Fruit fly (Drosophila melanogaster): ENCODE data around the gene CG42394.

The CG42394 gene

DNA sequence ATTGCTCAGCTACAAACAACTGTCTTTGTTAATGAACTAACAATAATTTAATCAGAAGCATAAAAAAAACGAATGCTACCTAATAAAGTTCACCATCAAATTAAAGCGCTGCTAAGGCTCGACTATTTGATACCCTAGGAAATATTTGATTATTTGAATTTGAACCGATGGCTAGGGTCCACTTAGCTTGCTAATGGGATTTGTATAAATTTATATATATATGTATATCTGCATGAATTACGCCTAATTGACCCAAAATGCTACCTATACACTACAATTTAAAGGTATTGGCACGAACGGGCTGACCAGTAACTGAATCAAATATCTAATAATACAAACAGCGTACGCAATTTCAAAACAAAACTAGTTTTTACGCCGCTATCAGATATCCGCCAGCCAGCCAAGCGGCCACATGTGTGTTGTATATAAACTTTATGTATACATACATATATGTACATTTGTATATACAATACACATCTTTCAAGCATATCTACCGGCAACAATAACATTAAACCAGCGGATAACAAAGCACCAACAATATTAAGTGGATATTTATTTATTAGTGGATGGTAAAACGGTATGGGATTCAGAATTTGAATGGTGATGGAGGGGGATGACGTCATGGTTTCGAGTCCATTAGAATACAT is 34.5 kb downstream of the CG42394 start (continued):
- TF ChIP-seq CG5245 (GFP tag; optimal IDR thresholded peaks at IDR 0.05) = peak; percentile 42
- no peak for TF ChIP-seq gcm2 (GFP tag; optimal IDR thresholded peaks at IDR 0.05)
- peak; percentile 60 for TF ChIP-seq CG15011 (GFP tag; optimal IDR thresholded peaks at IDR 0.05)
- no peak for TF ChIP-seq zen2 (GFP tag; IDR thresholded peaks at IDR 0.05; ENCODE audit: partially characterized antibody)
- peak; percentile 31 for TF ChIP-seq gcm (GFP tag; optimal IDR thresholded peaks at IDR 0.05)
- no peak for TF ChIP-seq CG11723 (GFP tag; optimal IDR thresholded peaks at IDR 0.05)
- no peak for TF ChIP-seq CG31365 (tag; optimal IDR thresholded peaks at IDR 0.05)
- peak; percentile 67 for TF ChIP-seq Rx (GFP tag; IDR thresholded peaks at IDR 0.05)
- TF ChIP-seq CG17385 (GFP tag; optimal IDR thresholded peaks at IDR 0.05) = peak; percentile 65
- peak; percentile 23 for TF ChIP-seq CG10543 (GFP tag; optimal IDR thresholded peaks at IDR 0.05)
- peak; percentile 16 for TF ChIP-seq CG18476 (GFP tag; optimal IDR thresholded peaks at IDR 0.05)
- peak; percentile 31 for TF ChIP-seq CG10654 (GFP tag; optimal IDR thresholded peaks at IDR 0.05)
- TF ChIP-seq Ada2b (GFP tag; IDR thresholded peaks at IDR 0.05) = peak; percentile 75
- peak; percentile 16 for TF ChIP-seq Hand (GFP tag; optimal IDR thresholded peaks at IDR 0.05)
- peak; percentile 75 for TF ChIP-seq grau (tag; optimal IDR thresholded peaks at IDR 0.05)
- no peak for TF ChIP-seq CG1792 (GFP tag; optimal IDR thresholded peaks at IDR 0.05)
- no peak for TF ChIP-seq slou (GFP tag; optimal IDR thresholded peaks at IDR 0.05)
- TF ChIP-seq CG17186 (GFP tag; optimal IDR thresholded peaks at IDR 0.05) = no peak
- peak; percentile 26 for TF ChIP-seq Nf-YB (GFP tag; optimal IDR thresholded peaks at IDR 0.05)
- peak; percentile 56 for TF ChIP-seq CG6813 (GFP tag; optimal IDR thresholded peaks at IDR 0.05)
- peak; percentile 67 for TF ChIP-seq CG14050 (GFP tag; IDR thresholded peaks at IDR 0.05)
- peak; percentile 88 for TF ChIP-seq CG17359 (tag; optimal IDR thresholded peaks at IDR 0.05)
- peak; percentile 60 for TF ChIP-seq CG7556 (GFP tag; optimal IDR thresholded peaks at IDR 0.05)
- TF ChIP-seq CG2678 (tag; optimal IDR thresholded peaks at IDR 0.05) = peak; percentile 90
- no peak for TF ChIP-seq Spps (tag; optimal IDR thresholded peaks at IDR 0.05)
- no peak for TF ChIP-seq chn (GFP tag; optimal IDR thresholded peaks at IDR 0.05)
- no peak for TF ChIP-seq CG8944 (GFP tag; optimal IDR thresholded peaks at IDR 0.05)
- peak; percentile 9 for TF ChIP-seq CG3407 (GFP tag; optimal IDR thresholded peaks at IDR 0.05)
- peak; percentile 53; the same call in 1 of the 2 replicates for TF ChIP-seq chm (GFP tag; IDR thresholded peaks at IDR 0.05)
- no peak for TF ChIP-seq ab (GFP tag; optimal IDR thresholded peaks at IDR 0.05)
- TF ChIP-seq HmgZ (tag; optimal IDR thresholded peaks at IDR 0.05) = peak; percentile 58
- TF ChIP-seq Max (GFP tag; optimal IDR thresholded peaks at IDR 0.05) = peak; percentile 22
- TF ChIP-seq CG15479 (GFP tag; optimal IDR thresholded peaks at IDR 0.05) = no peak
- peak; percentile 65; the same call in 1 of the 3 replicates for TF ChIP-seq gce (GFP tag; IDR thresholded peaks at IDR 0.05)
- TF ChIP-seq oc (tag; optimal IDR thresholded peaks at IDR 0.05) = no peak
- TF ChIP-seq CG7786 (GFP tag; optimal IDR thresholded peaks at IDR 0.05) = no peak
- no peak for TF ChIP-seq fd102C (GFP tag; optimal IDR thresholded peaks at IDR 0.05)
- peak; percentile 73 for TF ChIP-seq BtbVII (GFP tag; optimal IDR thresholded peaks at IDR 0.05)
- TF ChIP-seq Chrac-16 (GFP tag; optimal IDR thresholded peaks at IDR 0.05) = no peak
- TF ChIP-seq CG16779 (GFP tag; IDR thresholded peaks at IDR 0.05) = peak; percentile 82
- TF ChIP-seq Stat92E (GFP tag; optimal IDR thresholded peaks at IDR 0.05) = no peak
- TF ChIP-seq Bteb2 (GFP tag; optimal IDR thresholded peaks at IDR 0.05) = no peak
- no peak for TF ChIP-seq CG31388 (GFP tag; optimal IDR thresholded peaks at IDR 0.05)
- 0 out of 2 replicates have a peak, but pooled peaks have one; percentile 32 for TF ChIP-seq Nf-YA (GFP tag; IDR thresholded peaks at IDR 0.05)
- no peak for TF ChIP-seq crp (GFP tag; optimal IDR thresholded peaks at IDR 0.05)
- TF ChIP-seq CG9876 (GFP tag; optimal IDR thresholded peaks at IDR 0.05) = no peak
- no peak for TF ChIP-seq Myb (GFP tag; optimal IDR thresholded peaks at IDR 0.05)
- no peak for TF ChIP-seq pfk (GFP tag; optimal IDR thresholded peaks at IDR 0.05)
- TF ChIP-seq pho (GFP tag; optimal IDR thresholded peaks at IDR 0.05) = no peak

Data from whole organism, embryonic.